Worm (Caenorhabditis elegans) whole organism, L3 larva: ENCODE data around the gene ech-9.

Experiments used
- aly-2 ChIP-seq: fragments of 150-350 bp; optimal IDR thresholded peaks from 2 replicates; lab custom pipeline; 2014; ENCODE audit warnings: missing biosample characterization, missing genetic modification characterization
- ceh-82 ChIP-seq: fragments of 150-350 bp; optimal IDR thresholded peaks from 2 replicates; lab custom pipeline; 2014; ENCODE audit warnings: missing biosample characterization, missing genetic modification characterization
- ceh-9 ChIP-seq: sonication (generic microtip); optimal IDR thresholded peaks from 2 replicates; lab custom pipeline; 2018; ENCODE audit warnings: missing biosample characterization, missing genetic modification characterization
- egl-27 ChIP-seq: sonication (generic microtip); optimal IDR thresholded peaks from 4 replicates; lab custom pipeline; 2017; ENCODE audit warnings: missing biosample characterization, missing genetic modification reagents, missing genetic modification characterization
- elt-1 ChIP-seq: fragments of 150-350 bp; optimal IDR thresholded peaks from 2 replicates; lab custom pipeline; 2014; ENCODE audit warnings: missing biosample characterization, missing genetic modification characterization
- elt-2 ChIP-seq: sonication (generic microtip); optimal IDR thresholded peaks from 2 replicates; lab custom pipeline; 2016; ENCODE audit warnings: missing genetic modification reagents, mild to moderate bottlenecking, missing genetic modification characterization, missing compliant biosample characterization
- hmg-11 ChIP-seq: sonication (generic microtip); optimal IDR thresholded peaks from 2 replicates; lab custom pipeline; 2016; ENCODE audit warnings: missing genetic modification characterization, missing compliant biosample characterization
- lin-39 ChIP-seq: fragments of 150-350 bp; optimal IDR thresholded peaks from 2 replicates; lab custom pipeline; 2018; ENCODE audit warnings: missing biosample characterization, missing genetic modification reagents, missing genetic modification characterization
- mdl-1 ChIP-seq: fragments of 150-350 bp; optimal IDR thresholded peaks from 2 replicates; lab custom pipeline; 2014; ENCODE audit warnings: missing biosample characterization, missing genetic modification characterization
- nhr-25 ChIP-seq: sonication (generic microtip); optimal IDR thresholded peaks from 2 replicates; lab custom pipeline; 2017; ENCODE audit warnings: missing biosample characterization, missing genetic modification characterization
- sea-2 ChIP-seq: fragments of 150-350 bp; sonication (generic microtip); optimal IDR thresholded peaks from 4 replicates; lab custom pipeline; 2014; ENCODE audit warnings: missing biosample characterization, missing genetic modification reagents, missing genetic modification characterization
- snpc-4 ChIP-seq: fragments of 150-350 bp; optimal IDR thresholded peaks from 2 replicates; lab custom pipeline; 2014; ENCODE audit warnings: missing biosample characterization, missing genetic modification characterization

DNA sequence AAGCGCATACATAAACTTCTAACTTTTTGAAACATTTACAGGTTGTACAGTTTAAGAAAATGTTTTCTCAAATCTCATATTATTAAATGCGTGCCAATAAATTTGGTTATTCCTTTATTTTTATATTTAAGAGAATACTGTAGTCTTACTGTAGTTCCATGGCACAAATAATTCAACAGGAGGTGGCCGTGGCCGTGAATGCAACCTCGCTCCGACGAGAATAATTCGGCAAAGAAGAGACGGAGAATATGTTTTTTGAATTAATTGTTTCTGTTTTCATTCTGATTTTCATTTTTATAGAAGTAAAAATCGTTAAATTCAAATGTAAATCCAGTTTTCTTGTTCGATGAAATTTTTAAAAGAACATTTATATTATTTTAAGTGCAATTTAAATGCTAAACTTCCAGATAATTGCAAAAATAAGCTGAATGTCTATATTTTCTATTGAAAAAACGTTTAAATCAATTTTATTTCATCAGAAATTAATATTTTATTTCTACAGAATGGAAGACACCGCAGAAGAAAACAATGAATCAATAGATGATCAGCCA, 37.7 kb downstream of the ech-9 start, which contains the start of gene gon-4:
- no peak for TF ChIP-seq egl-27 (tag; lab: Kevin White, UChicago)
- TF ChIP-seq mdl-1 (tag; lab: Kevin White, UChicago), result no peak
- TF ChIP-seq ceh-82 (tag; lab: Kevin White, UChicago), result no peak
- TF ChIP-seq hmg-11, result no peak
- TF ChIP-seq elt-2 (tag; lab: Kevin White, UChicago), result no peak
- no peak for TF ChIP-seq nhr-25 (tag; lab: Kevin White, UChicago)
- TF ChIP-seq elt-1, result no peak
- peak; percentile 29 for TF ChIP-seq snpc-4 (tag; lab: Kevin White, UChicago)
- TF ChIP-seq aly-2 (tag; lab: Kevin White, UChicago), result no peak
- TF ChIP-seq lin-39 (tag; lab: Kevin White, UChicago), result no peak
- TF ChIP-seq ceh-9, result no peak
- TF ChIP-seq sea-2 (GFP tag; lab: Kevin White, UChicago), result no peak
